Worm (Caenorhabditis elegans): ENCODE measurements around the gene rps-30.

DNA sequence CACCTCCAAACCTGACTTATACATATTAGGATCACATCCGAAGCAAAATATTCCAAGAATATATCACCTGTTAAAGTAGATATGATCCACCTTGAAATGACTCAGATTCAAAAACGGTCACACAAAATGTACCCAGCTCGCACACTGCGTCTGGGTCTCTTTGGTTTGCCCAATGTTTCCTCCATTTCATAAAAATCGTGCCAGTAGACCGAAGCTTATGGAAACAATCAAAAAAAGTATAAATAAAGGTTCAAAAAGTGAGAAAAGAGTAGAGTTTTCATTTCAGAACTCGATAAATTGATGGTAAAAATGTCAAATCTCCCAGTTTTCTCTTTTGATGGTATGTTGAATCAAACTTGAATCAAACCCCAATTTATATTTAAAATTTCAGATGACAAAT, 38.7 kb upstream of the rps-30 start, which contains the start of gene srr-9:
- TF ChIP-seq him-1 (tag; optimal IDR thresholded peaks at IDR 0.05), result no peak
- TF ChIP-seq dao-5 (tag; optimal IDR thresholded peaks at IDR 0.05), result no peak
- no peak for TF ChIP-seq W03F9.2 (tag; optimal IDR thresholded peaks at IDR 0.05)
